Worm (Caenorhabditis elegans): ENCODE measurements around the gene srg-56.

srg-56 gene

DNA sequence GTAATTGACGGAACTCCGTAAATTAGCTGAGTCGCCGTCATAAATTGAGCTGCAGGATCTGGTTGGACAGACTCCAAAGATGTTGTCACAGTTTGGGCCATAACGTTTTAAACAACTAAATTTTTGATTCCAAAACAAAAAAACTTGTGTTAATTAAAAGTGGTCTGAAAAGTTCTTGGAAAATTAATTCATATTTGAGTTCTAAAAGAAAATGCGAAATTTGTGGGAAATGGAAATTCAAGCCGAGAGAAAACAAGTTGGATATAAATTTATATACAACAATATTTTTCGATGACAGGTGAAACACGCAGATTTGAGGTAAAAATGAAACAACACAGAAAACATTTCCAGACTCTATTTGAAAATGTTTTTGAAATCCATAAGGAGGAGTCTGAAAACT, 12.8 kb downstream of the srg-56 start, which contains the start of gene srg-59 (continued):
- TF ChIP-seq lin-40 (tag; optimal IDR thresholded peaks at IDR 0.05): no peak

DNA sequence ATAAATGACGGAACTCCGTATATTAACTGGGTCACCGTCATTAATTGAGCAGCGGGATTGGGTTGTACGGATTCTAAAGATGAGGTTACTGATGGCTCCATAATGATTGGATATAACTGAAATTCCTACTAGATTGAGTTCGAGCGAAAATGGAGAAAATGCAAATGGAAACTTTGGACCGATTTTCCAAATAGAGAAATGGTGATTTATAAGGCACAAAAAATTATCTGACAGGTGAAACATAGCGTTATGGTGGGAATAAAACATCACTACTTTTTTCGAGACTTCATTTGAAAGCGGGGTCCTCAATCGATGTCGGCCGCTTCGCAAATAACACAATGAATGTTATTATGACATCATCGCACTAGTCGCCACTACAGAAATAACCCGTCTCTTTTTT, 15.5 kb downstream of the srg-56 start, which contains the start of gene srg-60:
Gene srg-60 (minus strand): TSS at position 101 of the 400 bp plus-strand sequence.
- TF ChIP-seq lin-54 (GFP tag; optimal IDR thresholded peaks at IDR 0.05) (no peak), ztf-18 (tag; optimal IDR thresholded peaks at IDR 0.05) (no peak), xnd-1 (tag; optimal IDR thresholded peaks at IDR 0.05) (no peak), mcd-1 (GFP tag; IDR thresholded peaks at IDR 0.05) (no peak), ztf-22 (GFP tag; optimal IDR thresholded peaks at IDR 0.05) (no peak), efl-1 (GFP tag; optimal IDR thresholded peaks at IDR 0.05) (no peak), unc-130 (GFP tag; optimal IDR thresholded peaks at IDR 0.05) (no peak), B0035.1 (tag; optimal IDR thresholded peaks at IDR 0.05) (no peak), nfyb-1 (GFP tag; IDR thresholded peaks at IDR 0.05) (no peak)

DNA sequence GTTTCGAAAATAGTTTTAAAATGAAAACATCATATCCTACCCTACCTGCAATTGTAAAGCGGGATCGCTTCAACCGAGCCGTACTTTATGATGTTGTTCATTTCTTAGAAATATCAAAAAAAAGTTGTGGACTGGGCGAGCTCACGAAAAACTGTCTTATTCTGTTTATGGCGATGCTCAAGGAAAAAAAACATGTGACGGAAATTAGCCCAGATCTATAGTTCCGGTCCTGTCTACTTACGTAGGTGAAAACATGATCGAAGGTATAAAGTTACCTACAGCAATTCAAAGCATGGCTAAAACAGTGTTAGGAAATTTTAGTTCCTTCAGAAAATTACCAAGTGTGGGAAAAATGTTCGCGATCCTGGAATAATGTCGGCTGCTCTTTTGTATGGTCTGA, 17.3 kb downstream of the srg-56 start, which contains the start of gene srt-27:
Gene srt-27 (minus strand): TSS at position 101 of the 400 bp plus-strand sequence.
- TF ChIP-seq mes-4 (tag; optimal IDR thresholded peaks at IDR 0.05): no peak

DNA sequence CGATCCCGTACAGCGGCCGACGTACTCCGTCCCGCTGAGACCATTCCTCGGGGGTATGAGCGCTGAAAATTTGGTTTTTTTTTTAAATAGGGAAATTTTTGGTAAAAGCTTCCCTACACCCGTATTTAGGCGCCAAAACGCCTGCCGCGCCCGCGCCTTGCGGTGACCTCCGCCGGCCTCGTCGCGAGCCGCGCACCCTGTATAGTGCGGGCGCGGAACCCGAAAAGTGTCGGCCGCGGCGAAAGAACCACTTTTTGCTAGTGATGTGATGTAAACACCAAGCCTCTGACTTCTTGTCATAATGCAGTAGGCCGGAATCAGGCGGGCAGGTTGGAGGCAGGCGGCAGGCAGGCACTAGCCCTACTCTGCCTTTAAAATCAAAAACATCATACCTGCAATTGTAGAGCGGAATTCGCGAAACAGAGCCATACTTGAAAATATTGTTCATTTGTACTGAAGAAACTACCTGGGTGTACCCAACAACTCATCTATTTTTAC, 19.3 kb downstream of the srg-56 start, which contains the start of gene srt-29:
Gene srt-29 (minus strand): TSS at position 448 of the 498 bp plus-strand sequence.
- TF ChIP-seq ztf-28 (GFP tag; IDR thresholded peaks at IDR 0.05) (0 out of 2 replicates have a peak, but pooled peaks have one; percentile 13), egrh-3 (GFP tag; IDR thresholded peaks at IDR 0.05) (peak; percentile 72; the same call in 1 of the 2 replicates), him-1 (tag; optimal IDR thresholded peaks at IDR 0.05) (no peak), let-526 (GFP tag; IDR thresholded peaks at IDR 0.05) (no peak), F23B12.7 (tag; optimal IDR thresholded peaks at IDR 0.05; ENCODE audit: insufficient read depth) (no peak), zfh-2 (GFP tag; conservative IDR thresholded peaks at IDR 0.05) (peak; percentile 88), T07F8.4 (tag; optimal IDR thresholded peaks at IDR 0.05) (no peak), C17E4.6 (GFP tag; IDR thresholded peaks at IDR 0.05) (no peak), lsy-27 (tag; optimal IDR thresholded peaks at IDR 0.05; ENCODE audit: borderline replicate concordance, insufficient read depth) (no peak), sptf-2 (GFP tag; optimal IDR thresholded peaks at IDR 0.05) (no peak), ceh-91 (GFP tag; IDR thresholded peaks at IDR 0.05) (no peak), Y53F4B.3 (GFP tag; IDR thresholded peaks at IDR 0.05) (no peak), ceh-58 (GFP tag; IDR thresholded peaks at IDR 0.05) (no peak), sea-2 (GFP tag; IDR thresholded peaks at IDR 0.05) (no peak), ekl-4 (GFP tag; IDR thresholded peaks at IDR 0.05) (no peak), snpc-3.4 (tag; optimal IDR thresholded peaks at IDR 0.05) (no peak), ztf-26 (tag; optimal IDR thresholded peaks at IDR 0.05) (no peak), sdz-38 (tag; optimal IDR thresholded peaks at IDR 0.05) (no peak), bed-2 (GFP tag; IDR thresholded peaks at IDR 0.05) (no peak), tlf-1 (GFP tag; optimal IDR thresholded peaks at IDR 0.05) (no peak), nhr-27 (tag; optimal IDR thresholded peaks at IDR 0.05) (no peak), F52B5.7 (tag; optimal IDR thresholded peaks at IDR 0.05) (no peak), snpc-4 (GFP tag; optimal IDR thresholded peaks at IDR 0.05) (no peak), snpc-4 (tag; optimal IDR thresholded peaks at IDR 0.05) (peak in 1 of 4 experiments; percentile 51), athp-1 (tag; optimal IDR thresholded peaks at IDR 0.05) (no peak), K11D2.4 (GFP tag; IDR thresholded peaks at IDR 0.05) (no peak), lin-40 (tag; optimal IDR thresholded peaks at IDR 0.05) (no peak), mcd-1 (GFP tag; IDR thresholded peaks at IDR 0.05) (no peak), B0336.3 (GFP tag; IDR thresholded peaks at IDR 0.05) (no peak), F57A8.1 (GFP tag; optimal IDR thresholded peaks at IDR 0.05) (no peak), B0019.2 (GFP tag; conservative IDR thresholded peaks at IDR 0.05) (no peak)
